Fruit fly (Drosophila melanogaster) whole organism, embryonic: ENCODE results near the gene Tsf2.

Experiments
- CG10543 ChIP-seq: fragments of 200-800 bp; sonication (Bioruptor generic); optimal IDR thresholded peaks from 3 replicates; lab custom pipeline; 2017; ENCODE audit warnings: missing biosample characterization, mild to moderate bottlenecking, missing genetic modification characterization, moderate library complexity
- CG10979 ChIP-seq: fragments of 200-800 bp; sonication (Bioruptor generic); optimal IDR thresholded peaks from 2 replicates; lab custom pipeline; 2018; ENCODE audit warnings: missing biosample characterization, mild to moderate bottlenecking, missing genetic modification characterization, moderate library complexity
- CG12071 ChIP-seq: fragments of 200-800 bp; sonication (Bioruptor generic); optimal IDR thresholded peaks from 3 replicates; lab custom pipeline; 2018; ENCODE audit warnings: missing biosample characterization, mild to moderate bottlenecking, missing genetic modification characterization
- CG13287 ChIP-seq: fragments of 200-800 bp; sonication (Bioruptor generic); IDR thresholded peaks from 2 replicates; pipeline ENCODE4 v1.3.6; 2022; ENCODE audit warnings: missing biosample characterization, missing genetic modification characterization; ENCODE audit not compliant: partially characterized antibody
- CG15269 ChIP-seq: fragments of 200-800 bp; sonication (Bioruptor generic); optimal IDR thresholded peaks from 2 replicates; lab custom pipeline; 2018; ENCODE audit warnings: missing biosample characterization, mild to moderate bottlenecking, missing genetic modification characterization, moderate library complexity
- CG15514 ChIP-seq: fragments of 200-800 bp; sonication (Bioruptor generic); optimal IDR thresholded peaks from 3 replicates; lab custom pipeline; 2017; ENCODE audit warnings: missing biosample characterization, missing genetic modification characterization, mild to moderate bottlenecking, moderate library complexity, missing genetic modification reagents
- CG16779 ChIP-seq: fragments of 200-800 bp; sonication (Bioruptor generic); IDR thresholded peaks from 2 replicates; pipeline ENCODE4 v1.3.6; 2022; ENCODE audit warnings: missing biosample characterization, missing genetic modification characterization
- CG16813 ChIP-seq: fragments of 200-800 bp; sonication (Bioruptor generic); IDR thresholded peaks from 3 replicates; pipeline ENCODE4 v1.3.6; 2022; ENCODE audit warnings: missing biosample characterization, missing genetic modification characterization; ENCODE audit not compliant: partially characterized antibody
- CG16863 ChIP-seq: fragments of 200-800 bp; sonication (Bioruptor generic); optimal IDR thresholded peaks from 3 replicates; lab custom pipeline; 2016; ENCODE audit warnings: missing biosample characterization, missing genetic modification characterization
- CG17328 ChIP-seq: fragments of 200-800 bp; sonication (Bioruptor generic); IDR thresholded peaks from 2 replicates; pipeline ENCODE4 v1.3.6; 2022; ENCODE audit warnings: missing biosample characterization, missing genetic modification characterization
- CG18599 ChIP-seq: fragments of 200-800 bp; sonication (Bioruptor generic); optimal IDR thresholded peaks from 3 replicates; lab custom pipeline; 2017; ENCODE audit warnings: missing biosample characterization, missing genetic modification characterization, mild to moderate bottlenecking, moderate library complexity, missing genetic modification reagents
- CG32772 ChIP-seq: fragments of 200-800 bp; sonication (Bioruptor generic); IDR thresholded peaks from 2 replicates; pipeline ENCODE4 v1.3.6; 2022; ENCODE audit warnings: missing biosample characterization, missing genetic modification characterization
- CG6175 ChIP-seq: fragments of 200-800 bp; sonication (Bioruptor generic); IDR thresholded peaks from 3 replicates; pipeline ENCODE4 v1.3.6; 2022; ENCODE audit warnings: missing biosample characterization, missing genetic modification characterization
- CG7928 ChIP-seq: fragments of 200-800 bp; sonication (Bioruptor generic); optimal IDR thresholded peaks from 2 replicates; lab custom pipeline; 2017; ENCODE audit warnings: missing biosample characterization, mild to moderate bottlenecking, missing genetic modification characterization
- CG8765 ChIP-seq: fragments of 200-800 bp; sonication (Bioruptor generic); IDR thresholded peaks from 2 replicates; pipeline ENCODE4 v1.3.6; 2022; ENCODE audit warnings: missing biosample characterization, missing genetic modification characterization
- Camta ChIP-seq: fragments of 200-800 bp; sonication (Bioruptor generic); optimal IDR thresholded peaks from 2 replicates; lab custom pipeline; 2016; ENCODE audit warnings: missing biosample characterization, missing genetic modification characterization
- CrebB ChIP-seq: fragments of 200-800 bp; sonication (Bioruptor generic); optimal IDR thresholded peaks from 3 replicates; lab custom pipeline; 2018; ENCODE audit warnings: missing biosample characterization, mild to moderate bottlenecking, missing genetic modification characterization
- D19A ChIP-seq: fragments of 200-800 bp; optimal IDR thresholded peaks from 3 replicates; lab custom pipeline; 2019; ENCODE audit warnings: missing biosample characterization, mild to moderate bottlenecking, missing genetic modification characterization, moderate library complexity
- Dip2 ChIP-seq: fragments of 200-800 bp; sonication (Bioruptor generic); IDR thresholded peaks from 2 replicates; pipeline ENCODE4 v1.3.6; 2022; ENCODE audit warnings: missing biosample characterization, missing genetic modification characterization
- Hey ChIP-seq: fragments of 200-800 bp; sonication (Bioruptor generic); optimal IDR thresholded peaks from 3 replicates; lab custom pipeline; 2018; ENCODE audit warnings: missing biosample characterization, mild to moderate bottlenecking, missing genetic modification characterization
- HmgZ ChIP-seq: fragments of 200-800 bp; sonication (Bioruptor generic); optimal IDR thresholded peaks from 2 replicates; lab custom pipeline; 2018; ENCODE audit warnings: missing biosample characterization, mild to moderate bottlenecking, missing genetic modification characterization
- Hmr ChIP-seq: fragments of 200-800 bp; sonication (Bioruptor generic); optimal IDR thresholded peaks from 3 replicates; lab custom pipeline; 2017; ENCODE audit warnings: mild to moderate bottlenecking, missing biosample characterization, missing genetic modification reagents, missing genetic modification characterization
- Max ChIP-seq: fragments of 200-800 bp; sonication (Bioruptor generic); optimal IDR thresholded peaks from 2 replicates; lab custom pipeline; 2016; ENCODE audit warnings: missing biosample characterization, mild to moderate bottlenecking, missing genetic modification characterization
- Rfx ChIP-seq: fragments of 200-800 bp; sonication (Bioruptor generic); IDR thresholded peaks from 2 replicates; pipeline ENCODE4 v1.3.6; 2022; ENCODE audit warnings: missing biosample characterization, missing genetic modification characterization
- Xrp1 ChIP-seq: fragments of 200-800 bp; sonication (Bioruptor generic); IDR thresholded peaks from 2 replicates; pipeline ENCODE4 v1.3.6; 2022; ENCODE audit warnings: missing biosample characterization, missing genetic modification characterization
- bsh ChIP-seq, 2 experiments: fragments of 200-800 bp; sonication (Bioruptor generic); optimal IDR thresholded peaks; 2 replicates each; lab custom pipeline; 2017 to 2018; ENCODE audit warnings: mild to moderate bottlenecking in 2 of 2, missing biosample characterization in 2 of 2, missing genetic modification characterization in 2 of 2, moderate library complexity in 1 of 2
- croc ChIP-seq: fragments of 200-800 bp; sonication (Bioruptor generic); conservative IDR thresholded peaks from 3 replicates; pipeline ENCODE4 v1.3.6; 2022; ENCODE audit warnings: missing biosample characterization, missing genetic modification characterization
- en ChIP-seq: fragments of 200-800 bp; sonication (Bioruptor generic); optimal IDR thresholded peaks from 2 replicates; lab custom pipeline; 2016; ENCODE audit warnings: missing biosample characterization, missing genetic modification characterization
- exex ChIP-seq: fragments of 200-800 bp; sonication (Bioruptor generic); optimal IDR thresholded peaks from 4 replicates; lab custom pipeline; 2018; ENCODE audit warnings: missing biosample characterization, mild to moderate bottlenecking, missing genetic modification characterization, moderate library complexity
- grn ChIP-seq: fragments of 200-800 bp; sonication (Bioruptor generic); optimal IDR thresholded peaks from 3 replicates; lab custom pipeline; 2017; ENCODE audit warnings: missing biosample characterization, missing genetic modification characterization
- h ChIP-seq: fragments of >200 bp; optimal IDR thresholded peaks from 2 replicates; lab custom pipeline; 2017
- hbn ChIP-seq: fragments of 200-800 bp; sonication (Bioruptor generic); IDR thresholded peaks from 2 replicates; pipeline ENCODE4 v1.3.6; 2022; ENCODE audit warnings: missing biosample characterization, missing genetic modification characterization; ENCODE audit not compliant: partially characterized antibody
- her ChIP-seq: fragments of 200-800 bp; sonication (Bioruptor generic); optimal IDR thresholded peaks from 2 replicates; lab custom pipeline; 2016; ENCODE audit warnings: missing biosample characterization, missing genetic modification characterization
- hkb ChIP-seq, 2 experiments: fragments of 200-800 bp in 1 of 2; fragments of >200 bp in 1 of 2; sonication (Bioruptor generic) in 1 of 2; IDR thresholded peaks in 1 of 2; optimal IDR thresholded peaks in 1 of 2; 2 replicates each; pipeline versions ENCODE4 v1.3.6 to Lab custom; 2017 to 2022; ENCODE audit warnings: missing biosample characterization in 1 of 2, missing genetic modification characterization in 1 of 2
- lab ChIP-seq: fragments of 200-800 bp; sonication (Bioruptor generic); optimal IDR thresholded peaks from 3 replicates; lab custom pipeline; 2017; ENCODE audit warnings: missing biosample characterization, missing genetic modification characterization, mild to moderate bottlenecking, moderate library complexity, missing genetic modification reagents
- lov ChIP-seq, 2 experiments: fragments of 200-800 bp in 1 of 2; fragments of >200 bp in 1 of 2; sonication (Bioruptor generic) in 1 of 2; IDR thresholded peaks in 1 of 2; optimal IDR thresholded peaks in 1 of 2; 2 replicates in 1 of 2; 3 replicates in 1 of 2; pipeline versions ENCODE4 v1.3.6 to Lab custom; 2017 to 2022; ENCODE audit warnings: missing biosample characterization in 1 of 2, missing genetic modification characterization in 1 of 2
- pb ChIP-seq: fragments of 200-800 bp; sonication (Bioruptor generic); optimal IDR thresholded peaks from 3 replicates; lab custom pipeline; 2016; ENCODE audit warnings: missing biosample characterization, missing genetic modification characterization
- phol ChIP-seq: fragments of 200-800 bp; sonication (Bioruptor generic); optimal IDR thresholded peaks from 3 replicates; lab custom pipeline; 2018; ENCODE audit warnings: missing biosample characterization, mild to moderate bottlenecking, missing genetic modification characterization, moderate library complexity
- pita ChIP-seq: fragments of 200-800 bp; sonication (Bioruptor generic); optimal IDR thresholded peaks from 2 replicates; lab custom pipeline; 2017; ENCODE audit warnings: missing biosample characterization, mild to moderate bottlenecking, missing genetic modification characterization
- row ChIP-seq: fragments of 200-800 bp; sonication (Bioruptor generic); IDR thresholded peaks from 3 replicates; pipeline ENCODE4 v1.3.6; 2022; ENCODE audit warnings: missing biosample characterization, missing genetic modification characterization
- salm ChIP-seq: fragments of 200-800 bp; sonication (Bioruptor generic); optimal IDR thresholded peaks from 2 replicates; lab custom pipeline; 2018; ENCODE audit warnings: missing biosample characterization, mild to moderate bottlenecking, missing genetic modification characterization
- sens ChIP-seq: fragments of 200-800 bp; sonication (Bioruptor generic); peaks from one replicate; lab custom pipeline; 2016; ENCODE audit warnings: missing biosample characterization, missing genetic modification characterization
- sim ChIP-seq: fragments of 200-800 bp; sonication (Bioruptor generic); IDR thresholded peaks from 2 replicates; pipeline ENCODE4 v1.3.6; 2022; ENCODE audit warnings: missing biosample characterization, missing genetic modification characterization
- sisA ChIP-seq: fragments of 200-800 bp; sonication (Bioruptor generic); IDR thresholded peaks from 2 replicates; pipeline ENCODE4 v1.3.6; 2022; ENCODE audit warnings: missing biosample characterization, missing genetic modification characterization
- slp2 ChIP-seq: fragments of 200-800 bp; sonication (Bioruptor generic); optimal IDR thresholded peaks from 2 replicates; lab custom pipeline; 2016; ENCODE audit warnings: missing biosample characterization, missing genetic modification characterization
- sug ChIP-seq: fragments of 200-800 bp; optimal IDR thresholded peaks from 2 replicates; lab custom pipeline; 2019; ENCODE audit warnings: missing biosample characterization, mild to moderate bottlenecking, missing genetic modification characterization, moderate library complexity
- z ChIP-seq: fragments of 200-800 bp; sonication (Bioruptor generic); IDR thresholded peaks from 3 replicates; pipeline ENCODE4 v1.3.6; 2022; ENCODE audit warnings: missing biosample characterization, missing genetic modification characterization

Gene Tsf2

DNA sequence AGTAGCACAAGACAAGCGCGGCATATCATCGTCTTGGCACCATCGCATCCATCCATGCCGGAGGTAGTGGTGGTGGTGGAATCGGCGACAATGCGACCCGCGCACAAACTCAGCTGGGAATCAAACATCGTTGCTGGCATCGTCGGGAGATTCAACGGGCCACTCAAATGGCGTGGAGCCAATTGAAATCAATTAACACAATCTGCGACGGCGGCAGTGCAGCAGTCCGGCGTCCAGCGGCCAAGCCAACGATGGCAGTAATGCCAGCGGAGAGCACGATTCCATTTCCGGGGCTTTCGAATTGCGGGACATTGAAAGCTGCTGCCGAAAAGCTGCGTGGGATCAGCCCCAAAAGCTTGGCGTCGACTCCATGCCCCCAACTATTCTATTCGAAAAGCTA lies 26.0 kb downstream of the Tsf2 start, which contains the start of gene CG10654 (continued):
- no peak for TF ChIP-seq CG10979 (tag; lab: Kevin White, UChicago)
- no peak for TF ChIP-seq hbn (GFP tag; lab: Robert Waterston, UW)
- peak; percentile 9 for TF ChIP-seq pb (GFP tag; lab: Kevin White, UChicago)
- TF ChIP-seq sens (GFP tag; lab: Kevin White, UChicago), result peak; percentile 51
- no peak for TF ChIP-seq Camta (GFP tag; lab: Kevin White, UChicago)
- TF ChIP-seq bsh (GFP tag; optimal IDR thresholded peaks at IDR 0.05; lab: Kevin White, UChicago), result no peak

DNA sequence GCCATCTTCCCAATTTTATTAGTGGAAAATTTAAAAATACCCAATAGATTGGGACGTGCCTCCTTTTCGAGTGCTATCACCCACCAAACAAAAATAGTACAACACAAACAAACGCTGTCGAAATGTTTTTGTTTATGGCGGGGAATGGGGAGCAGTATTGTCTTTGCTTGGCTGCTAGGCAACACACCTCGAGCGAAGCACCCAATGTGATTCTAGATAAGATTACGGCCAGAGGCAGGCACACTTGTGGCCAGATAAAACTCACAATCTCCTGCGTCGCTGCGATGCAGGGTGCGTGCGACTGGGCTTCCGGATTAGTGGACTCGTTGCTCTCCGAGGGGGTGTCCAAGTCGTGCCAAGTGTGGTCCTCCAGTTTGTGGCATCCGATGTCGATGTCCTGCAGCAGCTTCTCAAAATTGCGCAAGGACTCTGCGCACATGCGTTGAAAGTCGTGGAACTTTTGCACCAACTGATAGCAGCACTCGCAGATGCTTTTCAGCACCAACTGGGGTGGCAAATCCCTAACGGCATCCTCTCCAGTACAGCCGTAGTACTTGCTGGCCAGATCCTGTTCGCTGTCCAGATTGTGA lies 26.5 kb downstream of the Tsf2 start:
- peak; percentile 68 for TF ChIP-seq sens (GFP tag; lab: Kevin White, UChicago)
- no peak for TF ChIP-seq CG12071
- no peak for TF ChIP-seq CG7928 (GFP tag; lab: Kevin White, UChicago)
- TF ChIP-seq CG18599 (GFP tag; lab: Kevin White, UChicago), result no peak
- TF ChIP-seq en (GFP tag; lab: Kevin White, UChicago), result no peak
- no peak for TF ChIP-seq Hmr (GFP tag; lab: Kevin White, UChicago)
- TF ChIP-seq CG32772 (GFP tag; lab: Robert Waterston, UW), result no peak
- no peak for TF ChIP-seq CG15269
- no peak for TF ChIP-seq lov (optimal IDR thresholded peaks at IDR 0.05; lab: Kevin White, UChicago)
- no peak for TF ChIP-seq lov (GFP tag; IDR thresholded peaks at IDR 0.05; lab: Robert Waterston, UW)
- no peak for TF ChIP-seq Max (GFP tag; lab: Kevin White, UChicago)
- peak; percentile 26 for TF ChIP-seq exex (tag; lab: Kevin White, UChicago)
- TF ChIP-seq grn, result peak; percentile 95
- TF ChIP-seq D19A, result no peak
- TF ChIP-seq CG6175 (GFP tag; lab: Robert Waterston, UW), result peak; percentile 76; the same call in 2 of the 3 replicates
- no peak for TF ChIP-seq CG16779
- TF ChIP-seq Xrp1 (GFP tag; lab: Robert Waterston, UW), result no peak
- TF ChIP-seq CG15514 (GFP tag; lab: Kevin White, UChicago), result no peak
- no peak for TF ChIP-seq hbn (GFP tag; lab: Robert Waterston, UW)
- no peak for TF ChIP-seq salm (tag; lab: Kevin White, UChicago)
- TF ChIP-seq z (GFP tag; lab: Robert Waterston, UW), result peak; percentile 42; the same call in 2 of the 3 replicates
- TF ChIP-seq CG17328 (GFP tag; lab: Robert Waterston, UW), result no peak
- peak; percentile 33 for TF ChIP-seq HmgZ
- TF ChIP-seq croc (GFP tag; lab: Robert Waterston, UW), result no peak
- TF ChIP-seq CG10543, result peak; percentile 16
- TF ChIP-seq sug (tag; lab: Kevin White, UChicago), result peak; percentile 68
- peak; percentile 30; the same call in 1 of the 3 replicates for TF ChIP-seq row (GFP tag; lab: Robert Waterston, UW)
- peak; percentile 62 for TF ChIP-seq her
- TF ChIP-seq CG8765 (GFP tag; lab: Robert Waterston, UW), result no peak
- TF ChIP-seq h (lab: Kevin White, UChicago), result no peak
- TF ChIP-seq phol, result no peak
- TF ChIP-seq sisA, result no peak
- TF ChIP-seq CG13287 (GFP tag; lab: Robert Waterston, UW), result no peak
- TF ChIP-seq slp2 (GFP tag; lab: Kevin White, UChicago), result no peak
- TF ChIP-seq lab, result no peak
- peak; percentile 46; the same call in 1 of the 2 replicates for TF ChIP-seq Rfx (GFP tag; lab: Robert Waterston, UW)
- TF ChIP-seq hkb (optimal IDR thresholded peaks at IDR 0.05; lab: Kevin White, UChicago), result no peak
- 0 out of 2 replicates have a peak, but pooled peaks have one; percentile 23 for TF ChIP-seq hkb (GFP tag; IDR thresholded peaks at IDR 0.05; lab: Robert Waterston, UW)
- TF ChIP-seq CrebB (tag; lab: Kevin White, UChicago), result no peak
- no peak for TF ChIP-seq CG16863
- TF ChIP-seq Hey (tag; lab: Kevin White, UChicago), result peak; percentile 69
- no peak for TF ChIP-seq sim
- no peak for TF ChIP-seq Dip2 (GFP tag; lab: Robert Waterston, UW)
- TF ChIP-seq CG16813 (GFP tag; lab: Robert Waterston, UW), result 0 out of 3 replicates have a peak, but pooled peaks have one; percentile 21
- TF ChIP-seq pita (GFP tag; lab: Kevin White, UChicago), result no peak
